Worm (Caenorhabditis elegans): Measurements from ENCODE around the gene F41E7.7.

Gene F41E7.7

DNA sequence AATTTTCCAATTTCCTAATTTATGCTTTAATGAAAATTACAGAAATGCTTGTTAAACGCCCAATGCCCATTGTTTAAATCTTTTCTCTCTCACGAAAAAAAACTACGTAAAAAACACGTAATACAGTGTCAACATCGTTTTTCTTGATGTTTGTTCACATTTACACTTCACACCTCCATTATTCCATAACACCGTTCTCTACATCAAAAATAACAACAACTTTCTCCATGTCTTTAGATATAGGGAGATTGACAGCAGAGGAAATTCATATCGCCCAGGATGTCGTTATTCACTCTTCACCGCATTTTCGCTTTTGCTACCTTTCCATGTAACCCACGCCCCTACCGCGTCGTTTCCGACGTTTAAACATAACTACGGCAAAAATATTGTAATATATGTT, 50.5 kb downstream of the F41E7.7 start, which contains the start of gene efhc-1:
TSS of gene efhc-1 (plus strand) at position 301 of the 400 bp plus-strand sequence.
- no peak for TF ChIP-seq jun-1 (tag; optimal IDR thresholded peaks at IDR 0.05)
- TF ChIP-seq R02D3.7 (tag; optimal IDR thresholded peaks at IDR 0.05), result no peak
- TF ChIP-seq hmg-11 (tag; optimal IDR thresholded peaks at IDR 0.05), result no peak
- TF ChIP-seq nhr-237 (tag; optimal IDR thresholded peaks at IDR 0.05), result no peak
- no peak for TF ChIP-seq nhr-77 (tag; optimal IDR thresholded peaks at IDR 0.05)
- TF ChIP-seq snpc-4 (tag; optimal IDR thresholded peaks at IDR 0.05), result no peak
- no peak for TF ChIP-seq elt-3 (tag; optimal IDR thresholded peaks at IDR 0.05)
- TF ChIP-seq unc-62 (GFP tag; optimal IDR thresholded peaks at IDR 0.05), result no peak
- TF ChIP-seq egl-27 (tag; optimal IDR thresholded peaks at IDR 0.05), result no peak
- no peak for TF ChIP-seq zag-1 (tag; optimal IDR thresholded peaks at IDR 0.05)
- TF ChIP-seq elt-1 (tag; optimal IDR thresholded peaks at IDR 0.05), result no peak
- no peak for TF ChIP-seq egl-5 (tag; optimal IDR thresholded peaks at IDR 0.05)
